Worm (Caenorhabditis elegans): ENCODE measurements around the gene col-86.
"Not testable (repeated sequence)": the region's sequence is repeated elsewhere in the genome, so short reads cannot be mapped to it uniquely, and the experiment has no call there.

The col-86 gene

DNA sequence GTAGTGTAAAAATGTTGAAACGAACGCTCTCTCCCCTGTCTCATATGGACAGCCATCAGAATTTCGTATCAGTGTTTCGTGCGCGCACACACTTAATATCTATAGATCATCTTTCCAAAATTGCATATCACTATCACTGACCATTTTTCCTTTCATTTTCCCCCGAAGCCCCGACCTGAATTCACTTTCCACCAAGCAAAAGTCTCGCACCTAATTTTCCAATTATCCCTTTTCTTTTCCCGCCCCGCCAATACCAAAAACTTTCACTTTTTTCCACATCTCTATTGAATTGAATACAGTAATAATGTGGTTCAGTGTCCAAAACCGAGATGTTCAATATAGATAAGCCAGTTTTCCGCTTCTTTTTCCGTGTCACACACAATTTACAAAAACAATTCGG, 44.6 kb downstream of the col-86 start:
- TF ChIP-seq dve-1 (tag; optimal IDR thresholded peaks at IDR 0.05) (no peak), ceh-24 (tag; optimal IDR thresholded peaks at IDR 0.05) (no peak), sdc-2 (tag; optimal IDR thresholded peaks at IDR 0.05) (no peak), ceh-30 (tag; optimal IDR thresholded peaks at IDR 0.05) (no peak), C08G9.2 (tag; optimal IDR thresholded peaks at IDR 0.05) (no peak), T23F11.4 (GFP tag; optimal IDR thresholded peaks at IDR 0.05) (no peak), fkh-6 (tag; optimal IDR thresholded peaks at IDR 0.05) (no peak)

DNA sequence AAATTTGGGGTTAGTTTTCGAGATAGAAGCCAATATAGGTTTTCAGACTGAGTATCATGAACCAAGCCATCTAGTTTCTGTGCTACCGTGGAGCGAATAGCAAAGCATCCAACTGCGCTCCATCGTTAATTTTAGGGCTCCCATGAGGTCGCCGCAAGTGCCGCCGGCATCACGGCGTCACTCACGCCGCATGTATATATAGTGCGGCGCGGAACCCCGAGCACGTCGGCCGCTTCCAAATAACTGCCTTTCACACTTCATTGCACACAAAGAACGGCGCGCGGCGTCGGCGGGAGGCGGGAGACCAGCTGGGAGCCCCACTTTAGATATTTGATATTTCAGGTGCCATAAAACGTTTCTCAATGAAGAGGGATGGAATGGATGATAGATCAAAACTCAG, 48.0 kb downstream of the col-86 start:
- no peak for TF ChIP-seq unc-42 (tag; optimal IDR thresholded peaks at IDR 0.05)
- TF ChIP-seq ceh-45 (GFP tag; IDR thresholded peaks at IDR 0.05): no peak
- no peak for TF ChIP-seq npax-4 (tag; optimal IDR thresholded peaks at IDR 0.05)
- TF ChIP-seq Y22D7AL.16 (tag; optimal IDR thresholded peaks at IDR 0.05): no peak
- no peak for TF ChIP-seq unc-86 (tag; optimal IDR thresholded peaks at IDR 0.05)
- no peak for TF ChIP-seq ceh-48 (tag; optimal IDR thresholded peaks at IDR 0.05)
- no peak for TF ChIP-seq sox-4 (tag; optimal IDR thresholded peaks at IDR 0.05)
- TF ChIP-seq ztf-16 (tag; optimal IDR thresholded peaks at IDR 0.05): no peak
- TF ChIP-seq pax-1 (tag; optimal IDR thresholded peaks at IDR 0.05): no peak
- no peak for TF ChIP-seq fax-1 (tag; optimal IDR thresholded peaks at IDR 0.05)
- TF ChIP-seq hlh-30 (tag; optimal IDR thresholded peaks at IDR 0.05; ENCODE audit: insufficient read depth): no peak
- TF ChIP-seq ama-1 (optimal IDR thresholded peaks at IDR 0.05): no peak

DNA sequence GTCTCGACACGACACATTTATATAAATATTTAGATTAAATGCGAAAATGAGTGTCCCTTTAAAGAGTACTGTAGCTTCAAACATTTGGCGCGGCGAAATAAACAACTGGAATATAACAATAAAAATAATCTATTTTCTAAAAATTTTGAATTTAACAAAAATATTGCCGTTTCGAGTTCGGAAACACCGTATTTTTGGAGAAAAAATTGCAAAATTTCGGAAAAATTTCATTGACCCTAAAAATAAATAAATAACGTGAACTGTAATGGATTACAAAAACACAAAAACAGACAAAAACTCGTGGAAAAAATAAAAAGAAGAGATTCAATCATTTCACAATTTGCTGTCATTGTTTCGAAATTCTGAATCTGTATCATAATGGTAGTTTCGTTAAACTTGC, 50.5 kb downstream of the col-86 start, which contains the start of gene F42G4.2:
Gene F42G4.2, plus strand, starts transcription at position 301 of the 400 bp plus-strand sequence.
- not testable (repeated sequence) for TF ChIP-seq tbx-7, unc-86, ceh-14 (tag; optimal IDR thresholded peaks at IDR 0.05)

DNA sequence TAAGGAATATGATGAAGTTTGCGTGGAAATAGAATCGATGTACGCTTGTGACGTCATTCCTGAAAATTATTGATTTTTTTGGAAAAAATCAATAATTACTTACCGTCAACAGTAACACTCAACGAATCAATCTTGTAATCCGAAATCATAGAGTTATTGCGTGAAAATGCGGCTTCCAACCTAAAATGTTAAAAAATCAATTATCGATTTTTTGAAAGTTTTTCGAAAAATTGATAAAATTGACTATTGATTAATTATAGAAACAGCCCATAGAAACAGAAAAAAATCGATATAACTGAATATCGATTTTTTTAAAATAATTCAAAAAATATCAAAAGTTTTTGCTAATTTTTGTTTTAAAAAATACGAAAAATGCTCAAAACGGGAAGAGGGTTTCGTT, 51.0 kb downstream of the col-86 start, which contains the start of gene F42G4.7:
Gene F42G4.7, minus strand, starts transcription at position 185 of the 400 bp plus-strand sequence.
- not testable (repeated sequence) for TF ChIP-seq sdc-2, nfya-1, C08G9.2 (tag; optimal IDR thresholded peaks at IDR 0.05)

Data from whole organism, late embryonic.